Fruit fly (Drosophila melanogaster) whole organism, prepupa: ENCODE results near the gene FER.
A peak's percentile ranks its signal among the peaks of the same experiment; 100 is the strongest.

Source experiments
- Blimp-1 ChIP-seq: fragments of 200-800 bp; sonication (Bioruptor generic); optimal IDR thresholded peaks from 3 replicates; lab custom pipeline; 2017; ENCODE audit warnings: missing biosample characterization, missing genetic modification characterization, mild to moderate bottlenecking, moderate library complexity, missing genetic modification reagents
- CG10669 ChIP-seq: fragments of 200-800 bp; sonication (Bioruptor generic); optimal IDR thresholded peaks from 3 replicates; lab custom pipeline; 2018; ENCODE audit warnings: missing biosample characterization, mild to moderate bottlenecking, missing genetic modification characterization, moderate library complexity
- CG11294 ChIP-seq: fragments of 200-800 bp; sonication (Bioruptor generic); IDR thresholded peaks from 2 replicates; pipeline ENCODE4 v1.3.6; 2022; ENCODE audit warnings: missing biosample characterization, missing genetic modification characterization
- CG11902 ChIP-seq: fragments of 200-800 bp; sonication (Bioruptor generic); optimal IDR thresholded peaks from 3 replicates; lab custom pipeline; 2016; ENCODE audit warnings: missing biosample characterization, missing genetic modification characterization
- CG3032 ChIP-seq: fragments of 200-800 bp; optimal IDR thresholded peaks from 2 replicates; lab custom pipeline; 2019; ENCODE audit warnings: missing biosample characterization, mild to moderate bottlenecking, missing genetic modification characterization, moderate library complexity
- CG31627 ChIP-seq: fragments of 200-800 bp; sonication (Bioruptor generic); optimal IDR thresholded peaks from 3 replicates; lab custom pipeline; 2016; ENCODE audit warnings: missing biosample characterization, missing genetic modification characterization
- CG32006 ChIP-seq: fragments of 200-800 bp; sonication (Bioruptor generic); optimal IDR thresholded peaks from 3 replicates; lab custom pipeline; 2017; ENCODE audit warnings: missing biosample characterization, mild to moderate bottlenecking, missing genetic modification characterization
- CG3919 ChIP-seq: fragments of 200-800 bp; sonication (Bioruptor generic); optimal IDR thresholded peaks from 3 replicates; lab custom pipeline; 2016; ENCODE audit warnings: missing biosample characterization, missing genetic modification characterization
- CG4318 ChIP-seq: fragments of 200-800 bp; sonication (Bioruptor generic); optimal IDR thresholded peaks from 3 replicates; lab custom pipeline; 2017; ENCODE audit warnings: missing biosample characterization, mild to moderate bottlenecking, missing genetic modification characterization
- CG6163 ChIP-seq: fragments of 200-800 bp; sonication (Bioruptor generic); IDR thresholded peaks from 3 replicates; pipeline ENCODE4 v1.3.6; 2022; ENCODE audit warnings: missing biosample characterization, missing genetic modification characterization
- CG6276 ChIP-seq: fragments of 200-800 bp; sonication (Bioruptor generic); optimal IDR thresholded peaks from 2 replicates; lab custom pipeline; 2017; ENCODE audit warnings: missing biosample characterization, mild to moderate bottlenecking, missing genetic modification characterization
- CG6792 ChIP-seq: fragments of 200-800 bp; sonication (Bioruptor generic); optimal IDR thresholded peaks from 3 replicates; lab custom pipeline; 2016; ENCODE audit warnings: missing biosample characterization, missing genetic modification characterization
- CG6808 ChIP-seq: fragments of 200-800 bp; sonication (Bioruptor generic); optimal IDR thresholded peaks from 3 replicates; lab custom pipeline; 2017; ENCODE audit warnings: missing biosample characterization, missing genetic modification characterization, mild to moderate bottlenecking, moderate library complexity, missing genetic modification reagents
- CG6854 ChIP-seq: fragments of 200-800 bp; sonication (Bioruptor generic); optimal IDR thresholded peaks from 2 replicates; lab custom pipeline; 2017; ENCODE audit warnings: missing biosample characterization, mild to moderate bottlenecking, missing genetic modification characterization
- CG8119 ChIP-seq: fragments of 200-800 bp; sonication (Bioruptor generic); IDR thresholded peaks from 3 replicates; pipeline ENCODE4 v1.3.6; 2022; ENCODE audit warnings: missing biosample characterization, missing genetic modification characterization
- CG8319 ChIP-seq: fragments of 200-800 bp; sonication (Bioruptor generic); optimal IDR thresholded peaks from 3 replicates; lab custom pipeline; 2016; ENCODE audit warnings: missing biosample characterization, missing genetic modification characterization
- CG8632 ChIP-seq: fragments of 200-800 bp; sonication (Bioruptor generic); optimal IDR thresholded peaks from 3 replicates; lab custom pipeline; 2016; ENCODE audit warnings: missing biosample characterization, missing genetic modification characterization
- CG9139 ChIP-seq: fragments of 200-800 bp; sonication (Bioruptor generic); optimal IDR thresholded peaks from 3 replicates; lab custom pipeline; 2017; ENCODE audit warnings: missing biosample characterization, mild to moderate bottlenecking, missing genetic modification characterization
- Eip78C ChIP-seq: fragments of 200-800 bp; sonication (Bioruptor generic); peaks from one replicate; lab custom pipeline; 2016; ENCODE audit warnings: missing biosample characterization, missing genetic modification characterization
- Gug ChIP-seq: fragments of 200-800 bp; sonication (Bioruptor generic); IDR thresholded peaks from 2 replicates; pipeline ENCODE4 v1.3.6; 2022; ENCODE audit warnings: missing biosample characterization, missing genetic modification characterization
- Hr39 ChIP-seq: fragments of 200-800 bp; sonication (Bioruptor generic); optimal IDR thresholded peaks from 2 replicates; lab custom pipeline; 2016; ENCODE audit warnings: missing biosample characterization, missing genetic modification characterization
- Hr4 ChIP-seq: fragments of 200-800 bp; sonication (Bioruptor generic); optimal IDR thresholded peaks from 3 replicates; lab custom pipeline; 2016; ENCODE audit warnings: missing biosample characterization, missing genetic modification characterization
- Lpt ChIP-seq: fragments of 200-800 bp; sonication (Bioruptor generic); optimal IDR thresholded peaks from 3 replicates; lab custom pipeline; 2016; ENCODE audit warnings: missing biosample characterization, missing genetic modification characterization
- Met ChIP-seq: fragments of 200-800 bp; sonication (Bioruptor generic); optimal IDR thresholded peaks from 3 replicates; lab custom pipeline; 2016; ENCODE audit warnings: missing biosample characterization, missing genetic modification characterization
- OdsH ChIP-seq: fragments of 200-800 bp; sonication (Bioruptor generic); optimal IDR thresholded peaks from 3 replicates; lab custom pipeline; 2016; ENCODE audit warnings: missing biosample characterization, missing genetic modification characterization
- Smox ChIP-seq: fragments of 200-800 bp; sonication (Bioruptor generic); optimal IDR thresholded peaks from 3 replicates; lab custom pipeline; 2016; ENCODE audit warnings: missing biosample characterization, missing genetic modification characterization
- Sox14 ChIP-seq: fragments of 200-800 bp; sonication (Bioruptor generic); optimal IDR thresholded peaks from 3 replicates; lab custom pipeline; 2016; ENCODE audit warnings: missing biosample characterization, missing genetic modification characterization
- Sox15 ChIP-seq: fragments of 200-800 bp; sonication (Bioruptor generic); optimal IDR thresholded peaks from 3 replicates; lab custom pipeline; 2016; ENCODE audit warnings: missing biosample characterization, missing genetic modification characterization
- achi ChIP-seq: fragments of 200-800 bp; sonication (Bioruptor generic); optimal IDR thresholded peaks from 3 replicates; lab custom pipeline; 2016; ENCODE audit warnings: missing biosample characterization, missing genetic modification characterization
- cyc ChIP-seq: fragments of 200-800 bp; sonication (Bioruptor generic); optimal IDR thresholded peaks from 3 replicates; lab custom pipeline; 2016; ENCODE audit warnings: missing biosample characterization, missing genetic modification characterization
- dac ChIP-seq: fragments of 200-800 bp; sonication (Bioruptor generic); optimal IDR thresholded peaks from 2 replicates; lab custom pipeline; 2017; ENCODE audit warnings: missing biosample characterization, mild to moderate bottlenecking, missing genetic modification characterization
- dsx ChIP-seq: fragments of 200-800 bp; optimal IDR thresholded peaks from 3 replicates; lab custom pipeline; 2019; ENCODE audit warnings: missing biosample characterization, mild to moderate bottlenecking, missing genetic modification characterization, moderate library complexity; ENCODE audit not compliant: poor library complexity, severe bottlenecking
- eg ChIP-seq: fragments of 200-800 bp; sonication (Bioruptor generic); IDR thresholded peaks from 3 replicates; pipeline ENCODE4 v1.3.6; 2022; ENCODE audit warnings: missing biosample characterization, missing genetic modification characterization
- esn ChIP-seq: fragments of 200-800 bp; sonication (Bioruptor generic); optimal IDR thresholded peaks from 2 replicates; lab custom pipeline; 2016; ENCODE audit warnings: missing biosample characterization, mild to moderate bottlenecking, missing genetic modification characterization, moderate library complexity
- fd59A ChIP-seq: fragments of 200-800 bp; sonication (Bioruptor generic); optimal IDR thresholded peaks from 2 replicates; lab custom pipeline; 2017; ENCODE audit warnings: missing biosample characterization, mild to moderate bottlenecking, missing genetic modification characterization, missing genetic modification reagents
- fkh ChIP-seq: fragments of 200-800 bp; sonication (Bioruptor generic); optimal IDR thresholded peaks from 3 replicates; lab custom pipeline; 2017; ENCODE audit warnings: missing biosample characterization, mild to moderate bottlenecking, missing genetic modification characterization, moderate library complexity
- lz ChIP-seq: fragments of 200-800 bp; sonication (Bioruptor generic); optimal IDR thresholded peaks from 3 replicates; lab custom pipeline; 2016; ENCODE audit warnings: missing biosample characterization, missing genetic modification characterization
- net ChIP-seq: fragments of 200-800 bp; sonication (Bioruptor generic); optimal IDR thresholded peaks from 3 replicates; lab custom pipeline; 2016; ENCODE audit warnings: missing biosample characterization, missing genetic modification characterization
- pdm3 ChIP-seq: fragments of 200-800 bp; sonication (Bioruptor generic); optimal IDR thresholded peaks from 3 replicates; lab custom pipeline; 2016; ENCODE audit warnings: missing biosample characterization, missing genetic modification characterization
- salr ChIP-seq, 2 experiments: fragments of 200-800 bp; sonication (Bioruptor generic); optimal IDR thresholded peaks; 3 replicates each; lab custom pipeline; 2016 to 2018; ENCODE audit warnings: missing biosample characterization in 2 of 2, missing genetic modification characterization in 2 of 2, mild to moderate bottlenecking in 1 of 2
- spab ChIP-seq: fragments of 200-800 bp; sonication (Bioruptor generic); optimal IDR thresholded peaks from 2 replicates; lab custom pipeline; 2017; ENCODE audit warnings: missing biosample characterization, mild to moderate bottlenecking, missing genetic modification characterization, missing genetic modification reagents
- ss ChIP-seq, 2 experiments: fragments of 200-800 bp; sonication (Bioruptor generic); optimal IDR thresholded peaks; 2 replicates in 1 of 2; 3 replicates in 1 of 2; lab custom pipeline; 2017 to 2018; ENCODE audit warnings: mild to moderate bottlenecking in 2 of 2, missing biosample characterization in 2 of 2, missing genetic modification characterization in 2 of 2, moderate library complexity in 1 of 2
- svp ChIP-seq: fragments of 200-800 bp; sonication (Bioruptor generic); peaks from one replicate; lab custom pipeline; 2016; ENCODE audit warnings: missing biosample characterization, missing genetic modification characterization
- topi ChIP-seq: fragments of 200-800 bp; sonication (Bioruptor generic); optimal IDR thresholded peaks from 3 replicates; lab custom pipeline; 2016; ENCODE audit warnings: missing biosample characterization, missing genetic modification characterization
- vri ChIP-seq: fragments of 200-800 bp; sonication (Bioruptor generic); optimal IDR thresholded peaks from 3 replicates; lab custom pipeline; 2016; ENCODE audit warnings: missing biosample characterization, mild to moderate bottlenecking, missing genetic modification characterization

Gene FER

DNA sequence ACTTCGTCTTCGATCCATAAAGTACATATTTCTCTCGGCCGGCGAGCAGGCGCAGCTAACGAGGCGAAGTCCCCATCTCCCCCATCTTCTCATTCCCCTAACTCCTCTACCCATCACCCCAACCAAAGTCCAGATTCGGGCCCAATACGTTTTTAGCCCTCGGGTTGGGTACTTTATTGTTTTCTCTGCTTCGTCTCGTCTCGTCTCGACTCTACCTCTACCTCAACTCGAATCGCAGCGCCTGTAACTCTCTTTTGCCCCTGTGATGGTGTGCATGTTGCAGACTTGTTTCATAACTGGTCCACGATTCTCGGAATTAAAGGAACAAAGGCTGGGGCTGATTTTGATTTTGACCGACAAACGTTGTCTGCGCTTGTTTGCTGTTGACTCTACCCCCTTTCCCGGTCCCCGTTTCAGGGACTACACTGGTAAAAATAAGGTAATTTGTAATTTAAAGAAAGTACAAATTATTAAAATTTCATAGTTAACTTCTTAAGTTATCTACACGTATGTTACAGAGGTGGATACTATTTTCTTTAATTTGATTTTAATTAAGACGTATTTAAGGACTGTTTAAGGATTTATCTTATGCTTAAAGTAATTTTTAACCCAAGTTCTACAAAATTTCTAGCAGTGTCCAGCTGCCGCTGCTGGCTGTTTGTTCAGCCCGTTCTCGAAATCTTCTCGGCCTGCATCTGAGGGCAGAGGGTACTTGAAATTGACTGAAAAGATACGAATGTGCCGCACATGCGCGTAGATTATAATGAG is 15.5 kb downstream of the FER start (continued):
- TF ChIP-seq salr (GFP tag; optimal IDR thresholded peaks at IDR 0.05; lab: Kevin White, UChicago) = peak; percentile 42 to 78
- no peak for TF ChIP-seq dac (GFP tag; lab: Kevin White, UChicago)
- peak; percentile 90 for TF ChIP-seq spab (GFP tag; lab: Kevin White, UChicago)
- peak; percentile 70; the same call in 2 of the 3 replicates for TF ChIP-seq CG6163 (GFP tag; lab: Robert Waterston, UW)
- TF ChIP-seq Sox15 (GFP tag; lab: Kevin White, UChicago) = peak; percentile 71
- 0 out of 2 replicates have a peak, but pooled peaks have one; percentile 26 for TF ChIP-seq CG11294 (GFP tag; lab: Robert Waterston, UW)
- TF ChIP-seq lz (GFP tag; lab: Kevin White, UChicago) = peak; percentile 92
- TF ChIP-seq OdsH (GFP tag; lab: Kevin White, UChicago) = peak; percentile 71
- peak; percentile 88 for TF ChIP-seq Smox (GFP tag; lab: Kevin White, UChicago)
- TF ChIP-seq esn = peak; percentile 95
- TF ChIP-seq, all 60 proteins: peak for 57

DNA sequence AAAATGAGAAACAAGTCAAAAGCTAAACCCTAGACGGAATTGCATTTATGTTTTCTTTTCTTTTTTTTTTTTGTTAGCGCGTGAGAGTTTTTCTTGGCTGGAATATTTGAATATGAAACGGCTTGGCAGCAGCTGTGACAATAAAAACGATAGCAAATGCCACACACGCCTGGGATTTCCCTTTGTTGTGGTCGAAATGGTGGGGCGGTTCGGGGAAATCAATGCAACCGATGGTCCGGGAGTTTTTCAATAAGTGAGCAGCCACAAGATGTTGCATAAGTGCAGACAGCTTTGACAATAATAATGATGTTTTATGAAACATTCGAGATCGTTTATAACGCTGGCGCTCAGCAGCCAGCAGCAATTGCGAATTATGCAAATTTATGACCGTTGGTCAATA is 17.6 kb downstream of the FER start:
- TF ChIP-seq CG6854 (GFP tag; lab: Kevin White, UChicago) = no peak
- no peak for TF ChIP-seq svp (GFP tag; lab: Kevin White, UChicago)
- no peak for TF ChIP-seq CG31627 (GFP tag; lab: Kevin White, UChicago)
- no peak for TF ChIP-seq Sox14
- no peak for TF ChIP-seq CG8319 (GFP tag; lab: Kevin White, UChicago)
- TF ChIP-seq, all 60 proteins: peak for 0

DNA sequence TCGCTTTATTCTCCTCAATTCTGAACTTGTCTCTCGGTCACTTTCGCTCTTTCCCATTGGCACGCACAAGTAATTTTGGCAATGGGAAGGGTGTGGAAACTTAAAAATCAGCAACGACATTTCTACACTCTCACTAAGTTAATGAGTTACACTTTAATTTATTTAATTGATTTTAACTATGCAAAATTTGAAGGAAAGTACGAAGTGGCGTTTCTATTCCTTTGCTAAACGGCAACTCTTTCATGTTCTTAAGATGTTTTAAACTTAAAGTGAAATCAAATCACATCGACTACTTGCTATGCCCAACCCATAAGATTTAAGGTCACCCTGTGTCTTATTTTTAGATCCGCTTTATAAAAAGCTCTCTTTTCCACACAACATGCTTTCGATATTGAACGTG is 23.9 kb downstream of the FER start:
- peak; percentile 58; the same call in 2 of the 3 replicates for TF ChIP-seq CG8119 (GFP tag; lab: Robert Waterston, UW)
- TF ChIP-seq topi (GFP tag; lab: Kevin White, UChicago) = peak; percentile 7
- no peak for TF ChIP-seq CG11294 (GFP tag; lab: Robert Waterston, UW)
- no peak for TF ChIP-seq spab (GFP tag; lab: Kevin White, UChicago)
- TF ChIP-seq CG6276 = peak; percentile 36
- TF ChIP-seq CG6808 (GFP tag; lab: Kevin White, UChicago) = no peak
- TF ChIP-seq pdm3 (GFP tag; lab: Kevin White, UChicago) = no peak
- TF ChIP-seq achi (GFP tag; lab: Kevin White, UChicago) = no peak
- peak; percentile 11 for TF ChIP-seq net (GFP tag; lab: Kevin White, UChicago)
- TF ChIP-seq cyc (GFP tag; lab: Kevin White, UChicago) = peak; percentile 21
- no peak for TF ChIP-seq CG8319 (GFP tag; lab: Kevin White, UChicago)
- TF ChIP-seq Hr39 (GFP tag; lab: Kevin White, UChicago) = peak; percentile 29
- TF ChIP-seq fd59A (GFP tag; lab: Kevin White, UChicago) = no peak
- no peak for TF ChIP-seq Gug (GFP tag; lab: Robert Waterston, UW)
- no peak for TF ChIP-seq Lpt (GFP tag; lab: Kevin White, UChicago)
- no peak for TF ChIP-seq CG9139 (GFP tag; lab: Kevin White, UChicago)
- TF ChIP-seq Smox (GFP tag; lab: Kevin White, UChicago) = no peak
- TF ChIP-seq Blimp-1 = no peak
- no peak for TF ChIP-seq dsx (GFP tag; lab: Kevin White, UChicago)
- no peak for TF ChIP-seq CG8632 (GFP tag; lab: Kevin White, UChicago)
- TF ChIP-seq CG6854 (GFP tag; lab: Kevin White, UChicago) = no peak
- peak; percentile 5 for TF ChIP-seq CG3919 (GFP tag; lab: Kevin White, UChicago)
- TF ChIP-seq CG4318 = no peak
- peak; percentile 71 for TF ChIP-seq Eip78C (GFP tag; lab: Kevin White, UChicago)
- TF ChIP-seq salr (GFP tag; optimal IDR thresholded peaks at IDR 0.05; lab: Kevin White, UChicago) = no peak
- TF ChIP-seq CG6792 (GFP tag; lab: Kevin White, UChicago) = no peak
- TF ChIP-seq CG10669 = no peak
- no peak for TF ChIP-seq fkh (GFP tag; lab: Kevin White, UChicago)
- no peak; the same call in 1 of the 3 replicates for TF ChIP-seq eg (GFP tag; lab: Robert Waterston, UW)
- no peak for TF ChIP-seq Sox14
- TF ChIP-seq ss (GFP tag; optimal IDR thresholded peaks at IDR 0.05; lab: Kevin White, UChicago) = no peak
- peak; percentile 30 for TF ChIP-seq Met (GFP tag; lab: Kevin White, UChicago)
- no peak for TF ChIP-seq OdsH (GFP tag; lab: Kevin White, UChicago)
- no peak for TF ChIP-seq CG32006
- TF ChIP-seq CG3032 (tag; lab: Kevin White, UChicago) = no peak
- peak; percentile 13 for TF ChIP-seq CG31627 (GFP tag; lab: Kevin White, UChicago)
- TF ChIP-seq Hr4 = peak; percentile 50
- no peak for TF ChIP-seq CG11902 (GFP tag; lab: Kevin White, UChicago)
- TF ChIP-seq vri (GFP tag; lab: Kevin White, UChicago) = no peak
- TF ChIP-seq dac (GFP tag; lab: Kevin White, UChicago) = no peak
